Fruit fly (Drosophila melanogaster) whole organism, embryonic: ENCODE measurements around the gene Tsp74F.
A peak's percentile ranks its signal among the peaks of the same experiment; 100 is the strongest.

ENCODE experiments used
- Asciz ChIP-seq: fragments of 200-800 bp; sonication (Bioruptor generic); optimal IDR thresholded peaks from 2 replicates; lab custom pipeline; 2017; ENCODE audit warnings: missing biosample characterization, mild to moderate bottlenecking, missing genetic modification characterization, missing genetic modification reagents
- Atf3 ChIP-seq: fragments of 200-800 bp; sonication (Bioruptor generic); optimal IDR thresholded peaks from 3 replicates; lab custom pipeline; 2016; ENCODE audit warnings: missing biosample characterization, missing genetic modification characterization
- B-H1 ChIP-seq: fragments of 200-800 bp; sonication (Bioruptor generic); IDR thresholded peaks from 3 replicates; pipeline ENCODE4 v1.3.6; 2022; ENCODE audit warnings: missing biosample characterization, missing genetic modification characterization
- BtbVII ChIP-seq: fragments of 200-800 bp; sonication (Bioruptor generic); optimal IDR thresholded peaks from 3 replicates; lab custom pipeline; 2017; ENCODE audit warnings: missing biosample characterization, mild to moderate bottlenecking, missing genetic modification characterization
- CG10274 ChIP-seq: fragments of 200-800 bp; sonication (Bioruptor generic); optimal IDR thresholded peaks from 3 replicates; lab custom pipeline; 2017; ENCODE audit warnings: missing biosample characterization, mild to moderate bottlenecking, missing genetic modification characterization
- CG11085 ChIP-seq: fragments of 200-800 bp; sonication (Bioruptor generic); IDR thresholded peaks from 2 replicates; pipeline ENCODE4 v1.3.6; 2022; ENCODE audit warnings: missing biosample characterization, missing genetic modification characterization
- CG11695 ChIP-seq: fragments of 200-800 bp; sonication (Bioruptor generic); IDR thresholded peaks from 3 replicates; pipeline ENCODE4 v1.3.6; 2022; ENCODE audit warnings: missing biosample characterization, missing genetic modification characterization
- CG12104 ChIP-seq: fragments of 200-800 bp; sonication (Bioruptor generic); optimal IDR thresholded peaks from 3 replicates; lab custom pipeline; 2016; ENCODE audit warnings: missing biosample characterization, missing genetic modification characterization
- CG13123 ChIP-seq: fragments of 200-800 bp; sonication (Bioruptor generic); optimal IDR thresholded peaks from 2 replicates; lab custom pipeline; 2016; ENCODE audit warnings: missing biosample characterization, missing genetic modification characterization
- CG14860 ChIP-seq: fragments of 200-800 bp; sonication (Bioruptor generic); IDR thresholded peaks from 3 replicates; pipeline ENCODE4 v1.3.6; 2022; ENCODE audit warnings: missing biosample characterization, missing genetic modification characterization; ENCODE audit not compliant: partially characterized antibody
- CG1529 ChIP-seq: fragments of 200-800 bp; sonication (Bioruptor generic); optimal IDR thresholded peaks from 3 replicates; lab custom pipeline; 2018; ENCODE audit warnings: missing biosample characterization, missing genetic modification characterization
- CG1603 ChIP-seq: fragments of 200-800 bp; sonication (Bioruptor generic); optimal IDR thresholded peaks from 2 replicates; lab custom pipeline; 2019; ENCODE audit warnings: missing biosample characterization, mild to moderate bottlenecking, missing genetic modification characterization, moderate library complexity
- CG32532 ChIP-seq: fragments of 200-800 bp; sonication (Bioruptor generic); IDR thresholded peaks from 2 replicates; pipeline ENCODE4 v1.3.6; 2022; ENCODE audit warnings: missing biosample characterization, missing genetic modification characterization
- CG32767 ChIP-seq: fragments of 200-800 bp; sonication (Bioruptor generic); IDR thresholded peaks from 2 replicates; pipeline ENCODE4 v1.3.6; 2022; ENCODE audit warnings: missing biosample characterization, missing genetic modification characterization
- CG4328 ChIP-seq: fragments of 200-800 bp; sonication (Bioruptor generic); optimal IDR thresholded peaks from 3 replicates; lab custom pipeline; 2017; ENCODE audit warnings: missing biosample characterization, missing genetic modification reagents, missing genetic modification characterization
- CG4730 ChIP-seq: fragments of 200-800 bp; sonication (Bioruptor generic); IDR thresholded peaks from 2 replicates; pipeline ENCODE4 v1.3.6; 2022; ENCODE audit warnings: missing biosample characterization, missing genetic modification characterization
- CG5245 ChIP-seq: fragments of 200-800 bp; sonication (Bioruptor generic); optimal IDR thresholded peaks from 3 replicates; lab custom pipeline; 2016; ENCODE audit warnings: missing biosample characterization, missing genetic modification characterization
- CG6813 ChIP-seq: fragments of 200-800 bp; sonication (Bioruptor generic); optimal IDR thresholded peaks from 2 replicates; lab custom pipeline; 2017; ENCODE audit warnings: missing biosample characterization, missing genetic modification characterization, mild to moderate bottlenecking, moderate library complexity, missing genetic modification reagents
- CkIIα-i1 ChIP-seq: fragments of 200-800 bp; sonication (Bioruptor generic); IDR thresholded peaks from 2 replicates; pipeline ENCODE4 v1.3.6; 2022; ENCODE audit warnings: missing biosample characterization, missing genetic modification characterization
- D ChIP-seq, 2 experiments: fragments of 200-800 bp in 1 of 2; fragments of >200 bp in 1 of 2; sonication (Bioruptor generic) in 1 of 2; optimal IDR thresholded peaks; 2 replicates in 1 of 2; 3 replicates in 1 of 2; lab custom pipeline; 2017; ENCODE audit warnings: mild to moderate bottlenecking in 1 of 2, missing biosample characterization in 1 of 2, missing genetic modification characterization in 1 of 2, missing genetic modification reagents in 1 of 2
- Dp ChIP-seq: fragments of 200-800 bp; sonication (Bioruptor generic); optimal IDR thresholded peaks from 2 replicates; lab custom pipeline; 2018; ENCODE audit warnings: missing biosample characterization, mild to moderate bottlenecking, missing genetic modification characterization, moderate library complexity
- E2f2 ChIP-seq: fragments of 200-800 bp; sonication (Bioruptor generic); IDR thresholded peaks from 2 replicates; pipeline ENCODE4 v1.3.6; 2022; ENCODE audit warnings: missing biosample characterization, missing genetic modification characterization
- Fer3 ChIP-seq: fragments of 200-800 bp; sonication (Bioruptor generic); optimal IDR thresholded peaks from 2 replicates; lab custom pipeline; 2018; ENCODE audit warnings: missing biosample characterization, mild to moderate bottlenecking, missing genetic modification characterization, moderate library complexity
- HLH4C ChIP-seq: fragments of 200-800 bp; sonication (Bioruptor generic); IDR thresholded peaks from 3 replicates; pipeline ENCODE4 v1.3.6; 2022; ENCODE audit warnings: missing biosample characterization, missing genetic modification characterization; ENCODE audit not compliant: partially characterized antibody
- Hmx ChIP-seq: fragments of 200-800 bp; sonication (Bioruptor generic); optimal IDR thresholded peaks from 2 replicates; lab custom pipeline; 2016; ENCODE audit warnings: missing biosample characterization, missing genetic modification characterization
- Hr51 ChIP-seq, 2 experiments: fragments of 200-800 bp; sonication (Bioruptor generic); optimal IDR thresholded peaks; 2 replicates in 1 of 2; 3 replicates in 1 of 2; lab custom pipeline; 2016 to 2018; ENCODE audit warnings: missing biosample characterization in 2 of 2, missing genetic modification characterization in 2 of 2, mild to moderate bottlenecking in 1 of 2, moderate library complexity in 1 of 2
- Jarid2 ChIP-seq: fragments of 200-800 bp; sonication (Bioruptor generic); optimal IDR thresholded peaks from 3 replicates; lab custom pipeline; 2017; ENCODE audit warnings: mild to moderate bottlenecking, missing biosample characterization, missing genetic modification reagents, missing genetic modification characterization
- MESR4 ChIP-seq: fragments of 200-800 bp; sonication (Bioruptor generic); optimal IDR thresholded peaks from 2 replicates; lab custom pipeline; 2018; ENCODE audit warnings: missing biosample characterization, mild to moderate bottlenecking, missing genetic modification characterization, moderate library complexity
- Oaz ChIP-seq: fragments of 200-800 bp; sonication (Bioruptor generic); IDR thresholded peaks from 2 replicates; pipeline ENCODE4 v1.3.6; 2022; ENCODE audit warnings: missing biosample characterization, missing genetic modification characterization
- Poxn ChIP-seq: fragments of 200-800 bp; sonication (Bioruptor generic); IDR thresholded peaks from 2 replicates; pipeline ENCODE4 v1.3.6; 2022; ENCODE audit warnings: missing biosample characterization, missing genetic modification characterization
- Side ChIP-seq: fragments of 200-800 bp; sonication (Bioruptor generic); optimal IDR thresholded peaks from 2 replicates; lab custom pipeline; 2016; ENCODE audit warnings: missing biosample characterization, missing genetic modification characterization
- Sin3A ChIP-seq: fragments of >200 bp; optimal IDR thresholded peaks from 2 replicates; lab custom pipeline; 2018
- Spps ChIP-seq: fragments of 200-800 bp; sonication (Bioruptor generic); optimal IDR thresholded peaks from 2 replicates; lab custom pipeline; 2018; ENCODE audit warnings: missing biosample characterization, mild to moderate bottlenecking, missing genetic modification characterization
- Sry-δ ChIP-seq: fragments of 200-800 bp; sonication (Bioruptor generic); optimal IDR thresholded peaks from 2 replicates; lab custom pipeline; 2016; ENCODE audit warnings: missing biosample characterization, missing genetic modification characterization
- Ssrp ChIP-seq: fragments of 200-800 bp; sonication (Bioruptor generic); optimal IDR thresholded peaks from 2 replicates; lab custom pipeline; 2018; ENCODE audit warnings: missing biosample characterization, mild to moderate bottlenecking, missing genetic modification characterization, moderate library complexity
- ara ChIP-seq: fragments of 200-800 bp; sonication (Bioruptor generic); IDR thresholded peaks from 2 replicates; pipeline ENCODE4 v1.3.6; 2022; ENCODE audit warnings: missing biosample characterization, missing genetic modification characterization
- bbx ChIP-seq: fragments of 200-800 bp; sonication (Bioruptor generic); IDR thresholded peaks from 2 replicates; pipeline ENCODE4 v1.3.6; 2022; ENCODE audit warnings: missing biosample characterization, missing genetic modification characterization; ENCODE audit not compliant: partially characterized antibody
- bsh ChIP-seq, 2 experiments: fragments of 200-800 bp; sonication (Bioruptor generic); optimal IDR thresholded peaks; 2 replicates each; lab custom pipeline; 2017 to 2018; ENCODE audit warnings: mild to moderate bottlenecking in 2 of 2, missing biosample characterization in 2 of 2, missing genetic modification characterization in 2 of 2, moderate library complexity in 1 of 2
- cad ChIP-seq: fragments of >200 bp; optimal IDR thresholded peaks from 2 replicates; lab custom pipeline; 2017; ENCODE audit warnings: missing biosample characterization, missing genetic modification characterization
- chn ChIP-seq: fragments of 200-800 bp; sonication (Bioruptor generic); optimal IDR thresholded peaks from 2 replicates; lab custom pipeline; 2016; ENCODE audit warnings: missing biosample characterization, missing genetic modification characterization
- dm ChIP-seq: fragments of 200-800 bp; sonication (Bioruptor generic); optimal IDR thresholded peaks from 3 replicates; lab custom pipeline; 2016; ENCODE audit warnings: missing biosample characterization, missing genetic modification characterization
- maf-S ChIP-seq: fragments of 200-800 bp; sonication (Bioruptor generic); optimal IDR thresholded peaks from 2 replicates; lab custom pipeline; 2016; ENCODE audit warnings: missing biosample characterization, missing genetic modification characterization
- nmo ChIP-seq: fragments of 200-800 bp; sonication (Bioruptor generic); optimal IDR thresholded peaks from 2 replicates; lab custom pipeline; 2018; ENCODE audit warnings: missing biosample characterization, mild to moderate bottlenecking, missing genetic modification characterization, moderate library complexity
- pb ChIP-seq: fragments of 200-800 bp; sonication (Bioruptor generic); optimal IDR thresholded peaks from 3 replicates; lab custom pipeline; 2016; ENCODE audit warnings: missing biosample characterization, missing genetic modification characterization
- rib ChIP-seq: fragments of 200-800 bp; sonication (Bioruptor generic); IDR thresholded peaks from 2 replicates; pipeline ENCODE4 v1.3.6; 2022; ENCODE audit warnings: missing biosample characterization, missing genetic modification characterization
- tin ChIP-seq: fragments of 200-800 bp; sonication (Bioruptor generic); optimal IDR thresholded peaks from 3 replicates; lab custom pipeline; 2016; ENCODE audit warnings: missing biosample characterization, missing genetic modification characterization
- vfl ChIP-seq: fragments of 200-800 bp; sonication (Bioruptor generic); optimal IDR thresholded peaks from 2 replicates; lab custom pipeline; 2016; ENCODE audit warnings: missing biosample characterization, missing genetic modification characterization
- zfh2 ChIP-seq: fragments of 200-800 bp; sonication (Bioruptor generic); optimal IDR thresholded peaks from 2 replicates; lab custom pipeline; 2016; ENCODE audit warnings: missing biosample characterization, missing genetic modification characterization

Tsp74F gene

dm6 chr3L:17856655-17857479 is 38.8 kb downstream of the Tsp74F start, which contains the start of gene CG5535 (continued):
- TF ChIP-seq CG14860 (GFP tag; lab: Robert Waterston, UW), result no peak
- peak; percentile 47 for TF ChIP-seq Oaz (GFP tag; lab: Robert Waterston, UW)
- peak; percentile 48 for TF ChIP-seq chn (GFP tag; lab: Kevin White, UChicago)
- TF ChIP-seq CG6813, result peak; percentile 71
- peak; percentile 69 for TF ChIP-seq Asciz (GFP tag; lab: Kevin White, UChicago)
- peak; percentile 71 for TF ChIP-seq CG32532 (GFP tag; lab: Robert Waterston, UW)
- peak; percentile 64 for TF ChIP-seq Side (GFP tag; lab: Kevin White, UChicago)
- TF ChIP-seq Spps (tag; lab: Kevin White, UChicago), result peak; percentile 26
- peak; percentile 79 for TF ChIP-seq BtbVII (GFP tag; lab: Kevin White, UChicago)
- TF ChIP-seq CG5245 (GFP tag; lab: Kevin White, UChicago), result peak; percentile 66
- peak; percentile 44 for TF ChIP-seq CG4730 (GFP tag; lab: Robert Waterston, UW)
- peak; percentile 3 for TF ChIP-seq Atf3 (GFP tag; lab: Kevin White, UChicago)
- no peak for TF ChIP-seq cad (GFP tag; lab: Kevin White, UChicago)
- TF ChIP-seq CG1529, result peak; percentile 68
- peak; percentile 69 for TF ChIP-seq tin (GFP tag; lab: Kevin White, UChicago)
- no peak for TF ChIP-seq D (optimal IDR thresholded peaks at IDR 0.05; lab: Kevin White, UChicago)
- TF ChIP-seq D (GFP tag; optimal IDR thresholded peaks at IDR 0.05; lab: Kevin White, UChicago), result peak; percentile 80
- peak; percentile 44; the same call in 1 of the 3 replicates for TF ChIP-seq CG11695 (GFP tag; lab: Robert Waterston, UW)
- TF ChIP-seq nmo (GFP tag; lab: Kevin White, UChicago), result peak; percentile 92
- TF ChIP-seq Sin3A, result no peak
- TF ChIP-seq CG13123 (GFP tag; lab: Kevin White, UChicago), result no peak
- peak; percentile 84 for TF ChIP-seq CG1603 (tag; lab: Kevin White, UChicago)
- TF ChIP-seq Hmx (GFP tag; lab: Kevin White, UChicago), result peak; percentile 44
- TF ChIP-seq CG4328 (GFP tag; lab: Kevin White, UChicago), result peak; percentile 73
- TF ChIP-seq Sry-δ (GFP tag; lab: Kevin White, UChicago), result peak; percentile 2
- TF ChIP-seq CG12104 (GFP tag; lab: Kevin White, UChicago), result peak; percentile 78
- peak; percentile 9 for TF ChIP-seq MESR4 (GFP tag; lab: Kevin White, UChicago)
- peak; percentile 87 for TF ChIP-seq Ssrp (tag; lab: Kevin White, UChicago)
- peak; percentile 42 for TF ChIP-seq maf-S
- peak; percentile 50; the same call in 1 of the 2 replicates for TF ChIP-seq CG11085
- TF ChIP-seq pb (GFP tag; lab: Kevin White, UChicago), result no peak
- peak; percentile 35 for TF ChIP-seq Jarid2 (GFP tag; lab: Kevin White, UChicago)
- TF ChIP-seq CkIIα-i1 (GFP tag; lab: Robert Waterston, UW), result no peak
- no peak for TF ChIP-seq bbx (GFP tag; lab: Robert Waterston, UW)
- no peak for TF ChIP-seq Dp (GFP tag; lab: Kevin White, UChicago)
- TF ChIP-seq rib (GFP tag; lab: Robert Waterston, UW), result peak; percentile 38
- no peak for TF ChIP-seq HLH4C (GFP tag; lab: Robert Waterston, UW)
- peak; percentile 62 for TF ChIP-seq ara (GFP tag; lab: Robert Waterston, UW)
- peak; percentile 37; the same call in 1 of the 2 replicates for TF ChIP-seq E2f2 (GFP tag; lab: Robert Waterston, UW)
- TF ChIP-seq zfh2 (GFP tag; lab: Kevin White, UChicago), result peak; percentile 61
- peak; percentile 38 for TF ChIP-seq dm
- peak; percentile 33; the same call in 2 of the 3 replicates for TF ChIP-seq B-H1 (GFP tag; lab: Robert Waterston, UW)
- no peak for TF ChIP-seq vfl (GFP tag; lab: Kevin White, UChicago)
- no peak for TF ChIP-seq Poxn
- no peak for TF ChIP-seq CG10274 (GFP tag; lab: Kevin White, UChicago)
- TF ChIP-seq Hr51 (GFP tag; optimal IDR thresholded peaks at IDR 0.05; lab: Kevin White, UChicago), result peak in 1 of 2 experiments; percentile 82
- peak; percentile 68 to 81 for TF ChIP-seq bsh (GFP tag; optimal IDR thresholded peaks at IDR 0.05; lab: Kevin White, UChicago)
- peak; percentile 48 for TF ChIP-seq Fer3 (tag; lab: Kevin White, UChicago)
- TF ChIP-seq CG32767 (GFP tag; lab: Robert Waterston, UW), result 0 out of 2 replicates have a peak, but pooled peaks have one; percentile 15
